Fruit fly (Drosophila melanogaster): ENCODE measurements around the gene CG34303.

DNA sequence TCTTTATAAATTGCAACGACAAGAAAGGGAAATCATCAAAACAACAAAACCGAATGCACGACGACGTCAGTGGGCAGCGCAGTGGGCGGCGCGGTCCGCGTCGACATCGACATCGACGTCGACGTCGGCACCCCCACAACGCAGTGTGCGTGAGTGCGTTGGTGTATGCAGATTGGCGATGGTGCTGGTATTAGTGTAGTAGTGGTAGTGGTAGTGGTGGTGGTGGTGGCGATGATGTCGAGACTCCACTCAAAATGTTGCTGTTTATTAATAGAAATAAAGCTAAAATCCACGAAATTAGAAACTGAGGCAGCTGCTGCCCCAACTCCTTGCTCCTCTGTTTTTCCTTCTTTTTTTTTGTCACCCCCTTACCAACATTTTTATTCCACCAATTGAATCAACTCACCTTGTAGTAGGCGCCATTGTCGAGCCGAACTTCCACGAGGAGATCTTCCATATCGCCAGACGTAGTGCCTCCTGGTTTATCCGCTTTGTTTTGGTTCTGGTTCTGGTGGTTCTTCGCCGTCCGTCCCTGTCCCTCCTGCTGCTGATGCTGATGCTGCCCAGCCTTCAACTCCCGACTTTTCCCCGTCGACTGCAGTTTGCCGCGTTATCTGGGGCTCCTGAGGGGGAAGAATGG, 43.3 kb downstream of the CG34303 start:
- TF ChIP-seq CTCF (optimal IDR thresholded peaks at IDR 0.05) (no peak), CG8478 (optimal IDR thresholded peaks at IDR 0.05) (no peak)
